Fruit fly (Drosophila melanogaster) whole organism, embryonic: ENCODE data around the gene Doc2.

Experiments used
- Ada2b ChIP-seq: fragments of 200-800 bp; sonication (Bioruptor generic); IDR thresholded peaks from 2 replicates; pipeline ENCODE4 v1.3.6; 2022; ENCODE audit warnings: missing biosample characterization, missing genetic modification characterization
- Asciz ChIP-seq: fragments of 200-800 bp; sonication (Bioruptor generic); optimal IDR thresholded peaks from 2 replicates; lab custom pipeline; 2017; ENCODE audit warnings: missing biosample characterization, mild to moderate bottlenecking, missing genetic modification characterization, missing genetic modification reagents
- B-H2 ChIP-seq: fragments of 200-800 bp; sonication (Bioruptor generic); optimal IDR thresholded peaks from 2 replicates; lab custom pipeline; 2018; ENCODE audit warnings: missing biosample characterization, mild to moderate bottlenecking, missing genetic modification characterization
- CG10654 ChIP-seq: fragments of 200-800 bp; sonication (Bioruptor generic); optimal IDR thresholded peaks from 2 replicates; lab custom pipeline; 2016; ENCODE audit warnings: missing biosample characterization, missing genetic modification characterization
- CG10979 ChIP-seq: fragments of 200-800 bp; sonication (Bioruptor generic); optimal IDR thresholded peaks from 2 replicates; lab custom pipeline; 2018; ENCODE audit warnings: missing biosample characterization, mild to moderate bottlenecking, missing genetic modification characterization, moderate library complexity
- CG11085 ChIP-seq: fragments of 200-800 bp; sonication (Bioruptor generic); IDR thresholded peaks from 2 replicates; pipeline ENCODE4 v1.3.6; 2022; ENCODE audit warnings: missing biosample characterization, missing genetic modification characterization
- CG11093 ChIP-seq: fragments of 200-800 bp; sonication (Bioruptor generic); IDR thresholded peaks from 3 replicates; pipeline ENCODE4 v1.3.6; 2022; ENCODE audit warnings: missing biosample characterization, missing genetic modification characterization
- CG14441 ChIP-seq: fragments of 200-800 bp; sonication (Bioruptor generic); IDR thresholded peaks from 2 replicates; pipeline ENCODE4 v1.3.6; 2022; ENCODE audit warnings: missing biosample characterization, missing genetic modification characterization
- CG14860 ChIP-seq: fragments of 200-800 bp; sonication (Bioruptor generic); IDR thresholded peaks from 3 replicates; pipeline ENCODE4 v1.3.6; 2022; ENCODE audit warnings: missing biosample characterization, missing genetic modification characterization; ENCODE audit not compliant: partially characterized antibody
- CG14965 ChIP-seq: fragments of 200-800 bp; sonication (Bioruptor generic); optimal IDR thresholded peaks from 2 replicates; lab custom pipeline; 2016; ENCODE audit warnings: missing biosample characterization, missing genetic modification characterization, borderline replicate concordance
- CG15696 ChIP-seq: fragments of 200-800 bp; sonication (Bioruptor generic); optimal IDR thresholded peaks from 2 replicates; lab custom pipeline; 2019; ENCODE audit warnings: missing biosample characterization, mild to moderate bottlenecking, missing genetic modification characterization, moderate library complexity
- CG1603 ChIP-seq: fragments of 200-800 bp; sonication (Bioruptor generic); optimal IDR thresholded peaks from 2 replicates; lab custom pipeline; 2019; ENCODE audit warnings: missing biosample characterization, mild to moderate bottlenecking, missing genetic modification characterization, moderate library complexity
- CG17359 ChIP-seq: fragments of 200-800 bp; sonication (Bioruptor generic); optimal IDR thresholded peaks from 3 replicates; lab custom pipeline; 2018; ENCODE audit warnings: missing biosample characterization, mild to moderate bottlenecking, missing genetic modification characterization, moderate library complexity
- CG18619 ChIP-seq: fragments of 200-800 bp; sonication (Bioruptor generic); optimal IDR thresholded peaks from 3 replicates; lab custom pipeline; 2017; ENCODE audit warnings: missing biosample characterization, mild to moderate bottlenecking, missing genetic modification characterization
- CG2712 ChIP-seq: fragments of 200-800 bp; optimal IDR thresholded peaks from 3 replicates; lab custom pipeline; 2019; ENCODE audit warnings: missing biosample characterization, mild to moderate bottlenecking, missing genetic modification characterization, moderate library complexity
- CG4404 ChIP-seq: fragments of 200-800 bp; sonication (Bioruptor generic); IDR thresholded peaks from 2 replicates; pipeline ENCODE4 v1.3.6; 2022; ENCODE audit warnings: missing biosample characterization, missing genetic modification characterization
- CG6854 ChIP-seq: fragments of 200-800 bp; sonication (Bioruptor generic); optimal IDR thresholded peaks from 3 replicates; lab custom pipeline; 2017; ENCODE audit warnings: missing biosample characterization, mild to moderate bottlenecking, missing genetic modification characterization
- CG7556 ChIP-seq: fragments of 200-800 bp; sonication (Bioruptor generic); optimal IDR thresholded peaks from 2 replicates; lab custom pipeline; 2017; ENCODE audit warnings: missing biosample characterization, mild to moderate bottlenecking, missing genetic modification characterization
- CG8924 ChIP-seq: fragments of 200-800 bp; optimal IDR thresholded peaks from 3 replicates; lab custom pipeline; 2019; ENCODE audit warnings: missing biosample characterization, mild to moderate bottlenecking, missing genetic modification characterization, moderate library complexity
- CG9727 ChIP-seq: fragments of 200-800 bp; sonication (Bioruptor generic); optimal IDR thresholded peaks from 3 replicates; lab custom pipeline; 2017; ENCODE audit warnings: missing biosample characterization, mild to moderate bottlenecking, missing genetic modification characterization
- Elba2 ChIP-seq: fragments of 200-800 bp; sonication (Bioruptor generic); optimal IDR thresholded peaks from 3 replicates; lab custom pipeline; 2016; ENCODE audit warnings: missing biosample characterization, missing genetic modification characterization
- H2.0 ChIP-seq: fragments of 200-800 bp; sonication (Bioruptor generic); IDR thresholded peaks from 2 replicates; pipeline ENCODE4 v1.3.6; 2022; ENCODE audit warnings: missing biosample characterization, missing genetic modification characterization
- Hmx ChIP-seq: fragments of 200-800 bp; sonication (Bioruptor generic); optimal IDR thresholded peaks from 2 replicates; lab custom pipeline; 2016; ENCODE audit warnings: missing biosample characterization, missing genetic modification characterization
- Max ChIP-seq: fragments of 200-800 bp; sonication (Bioruptor generic); optimal IDR thresholded peaks from 2 replicates; lab custom pipeline; 2016; ENCODE audit warnings: missing biosample characterization, mild to moderate bottlenecking, missing genetic modification characterization
- NK7.1 ChIP-seq: fragments of 200-800 bp; sonication (Bioruptor generic); optimal IDR thresholded peaks from 3 replicates; lab custom pipeline; 2016; ENCODE audit warnings: missing biosample characterization, missing genetic modification characterization
- Neu2 ChIP-seq: fragments of 200-800 bp; sonication (Bioruptor generic); optimal IDR thresholded peaks from 3 replicates; lab custom pipeline; 2016; ENCODE audit warnings: missing biosample characterization, missing genetic modification characterization, borderline replicate concordance
- TFAM ChIP-seq: fragments of 200-800 bp; sonication (Bioruptor generic); optimal IDR thresholded peaks from 2 replicates; lab custom pipeline; 2017; ENCODE audit warnings: missing biosample characterization, missing genetic modification characterization, inconsistent platforms
- Taf1 ChIP-seq: fragments of 200-800 bp; sonication (Bioruptor generic); IDR thresholded peaks from 2 replicates; pipeline ENCODE4 v1.3.6; 2022; ENCODE audit warnings: missing biosample characterization, missing genetic modification characterization
- Vsx1 ChIP-seq: fragments of 200-800 bp; sonication (Bioruptor generic); optimal IDR thresholded peaks from 2 replicates; lab custom pipeline; 2017; ENCODE audit warnings: missing biosample characterization, mild to moderate bottlenecking, missing genetic modification characterization, missing genetic modification reagents
- Xbp1 ChIP-seq: fragments of 200-800 bp; sonication (Bioruptor generic); optimal IDR thresholded peaks from 3 replicates; lab custom pipeline; 2016; ENCODE audit warnings: missing biosample characterization, mild to moderate bottlenecking, missing genetic modification characterization
- ash1 ChIP-seq: fragments of 200-800 bp; sonication (Bioruptor generic); optimal IDR thresholded peaks from 2 replicates; lab custom pipeline; 2018; ENCODE audit warnings: missing biosample characterization, mild to moderate bottlenecking, missing genetic modification characterization
- chif ChIP-seq, 2 experiments: fragments of 200-800 bp; sonication (Bioruptor generic); optimal IDR thresholded peaks; 3 replicates each; lab custom pipeline; 2016; ENCODE audit warnings: missing biosample characterization in 2 of 2, missing genetic modification characterization in 2 of 2
- chm ChIP-seq: fragments of 200-800 bp; sonication (Bioruptor generic); IDR thresholded peaks from 2 replicates; pipeline ENCODE4 v1.3.6; 2022; ENCODE audit warnings: missing biosample characterization, missing genetic modification characterization
- crp ChIP-seq, 2 experiments: fragments of 200-800 bp; sonication (Bioruptor generic); optimal IDR thresholded peaks; 2 replicates in 1 of 2; 3 replicates in 1 of 2; lab custom pipeline; 2017; ENCODE audit warnings: missing biosample characterization in 2 of 2, missing genetic modification characterization in 2 of 2, mild to moderate bottlenecking in 1 of 2, moderate library complexity in 1 of 2
- cwo ChIP-seq: fragments of 200-800 bp; sonication (Bioruptor generic); optimal IDR thresholded peaks from 3 replicates; lab custom pipeline; 2017; ENCODE audit warnings: missing biosample characterization, missing genetic modification characterization, mild to moderate bottlenecking, moderate library complexity, missing genetic modification reagents
- dan ChIP-seq: fragments of 200-800 bp; sonication (Bioruptor generic); IDR thresholded peaks from 2 replicates; pipeline ENCODE4 v1.3.6; 2022; ENCODE audit warnings: missing biosample characterization, missing genetic modification characterization
- fd3F ChIP-seq: fragments of 200-800 bp; sonication (Bioruptor generic); optimal IDR thresholded peaks from 2 replicates; lab custom pipeline; 2018; ENCODE audit warnings: missing biosample characterization, mild to moderate bottlenecking, missing genetic modification characterization, moderate library complexity
- gce ChIP-seq: fragments of 200-800 bp; sonication (Bioruptor generic); IDR thresholded peaks from 3 replicates; pipeline ENCODE4 v1.3.6; 2022; ENCODE audit warnings: missing biosample characterization, missing genetic modification characterization
- h ChIP-seq: fragments of >200 bp; optimal IDR thresholded peaks from 2 replicates; lab custom pipeline; 2017
- hb ChIP-seq: fragments of 200-800 bp; sonication (Bioruptor generic); IDR thresholded peaks from 3 replicates; pipeline ENCODE4 v1.3.6; 2022; ENCODE audit warnings: missing biosample characterization, missing genetic modification characterization; ENCODE audit not compliant: partially characterized antibody
- ken ChIP-seq: fragments of 200-800 bp; sonication (Bioruptor generic); IDR thresholded peaks from 3 replicates; pipeline ENCODE4 v1.3.6; 2022; ENCODE audit warnings: missing biosample characterization, missing genetic modification characterization
- lilli ChIP-seq: fragments of 200-800 bp; sonication (Bioruptor generic); optimal IDR thresholded peaks from 3 replicates; lab custom pipeline; 2016; ENCODE audit warnings: missing biosample characterization, missing genetic modification characterization
- mirr ChIP-seq: fragments of 200-800 bp; sonication (Bioruptor generic); optimal IDR thresholded peaks from 3 replicates; lab custom pipeline; 2018; ENCODE audit warnings: missing biosample characterization, mild to moderate bottlenecking, missing genetic modification characterization
- odd ChIP-seq: fragments of 200-800 bp; sonication (Bioruptor generic); optimal IDR thresholded peaks from 2 replicates; lab custom pipeline; 2017; ENCODE audit warnings: missing biosample characterization, mild to moderate bottlenecking, missing genetic modification characterization
- pfk ChIP-seq: fragments of 200-800 bp; sonication (Bioruptor generic); optimal IDR thresholded peaks from 2 replicates; lab custom pipeline; 2018; ENCODE audit warnings: missing biosample characterization, mild to moderate bottlenecking, missing genetic modification characterization, moderate library complexity
- pho ChIP-seq: fragments of 200-800 bp; sonication (Bioruptor generic); optimal IDR thresholded peaks from 2 replicates; lab custom pipeline; 2016; ENCODE audit warnings: missing biosample characterization, missing genetic modification characterization
- pum ChIP-seq: fragments of 200-800 bp; sonication (Bioruptor generic); optimal IDR thresholded peaks from 2 replicates; lab custom pipeline; 2016; ENCODE audit warnings: missing biosample characterization, missing genetic modification characterization
- ro ChIP-seq: fragments of 200-800 bp; sonication (Bioruptor generic); IDR thresholded peaks from 2 replicates; pipeline ENCODE4 v1.3.6; 2022; ENCODE audit warnings: missing biosample characterization, missing genetic modification characterization
- slbo ChIP-seq: fragments of 200-800 bp; sonication (Bioruptor generic); IDR thresholded peaks from 2 replicates; pipeline ENCODE4 v1.3.6; 2022; ENCODE audit warnings: missing biosample characterization, missing genetic modification characterization
- unc-4 ChIP-seq: fragments of 200-800 bp; sonication (Bioruptor generic); IDR thresholded peaks from 2 replicates; pipeline ENCODE4 v1.3.6; 2022; ENCODE audit warnings: missing biosample characterization, missing genetic modification characterization; ENCODE audit not compliant: partially characterized antibody

Doc2 gene

dm6 chr3L:8997686-8998239 is 21.3 kb downstream of the Doc2 start, which contains the start of the genes smg and CG5087 (continued):
- TF ChIP-seq CG14965 = no peak
- no peak for TF ChIP-seq Ada2b
- peak; percentile 64 for TF ChIP-seq CG2712 (tag; lab: Kevin White, UChicago)
- peak; percentile 16 for TF ChIP-seq CG10654 (GFP tag; lab: Kevin White, UChicago)
- no peak for TF ChIP-seq CG15696 (tag; lab: Kevin White, UChicago)
- 0 out of 3 replicates have a peak, but pooled peaks have one; percentile 42 for TF ChIP-seq hb (GFP tag; lab: Robert Waterston, UW)
- no peak for TF ChIP-seq Asciz
- TF ChIP-seq ro = no peak
- TF ChIP-seq CG10979 (tag; lab: Kevin White, UChicago) = no peak
- peak; percentile 24 for TF ChIP-seq ash1 (GFP tag; lab: Kevin White, UChicago)
- no peak for TF ChIP-seq Max
- no peak for TF ChIP-seq Hmx (GFP tag; lab: Kevin White, UChicago)
- TF ChIP-seq gce (GFP tag; lab: Robert Waterston, UW) = no peak; the same call in 2 of the 3 replicates
- no peak for TF ChIP-seq CG11093 (GFP tag; lab: Robert Waterston, UW)
- no peak for TF ChIP-seq dan (GFP tag; lab: Robert Waterston, UW)
- no peak for TF ChIP-seq pfk (GFP tag; lab: Kevin White, UChicago)
- peak; percentile 81 for TF ChIP-seq slbo (GFP tag; lab: Robert Waterston, UW)
- TF ChIP-seq CG1603 (tag; lab: Kevin White, UChicago) = peak; percentile 94
- no peak for TF ChIP-seq CG7556
- TF ChIP-seq CG9727 (GFP tag; lab: Kevin White, UChicago) = peak; percentile 40
- peak; percentile 2 for TF ChIP-seq pum (GFP tag; lab: Kevin White, UChicago)
- TF ChIP-seq Taf1 (GFP tag; lab: Robert Waterston, UW) = no peak
- TF ChIP-seq B-H2 (GFP tag; lab: Kevin White, UChicago) = peak; percentile 64
- no peak for TF ChIP-seq mirr (GFP tag; lab: Kevin White, UChicago)
- peak; percentile 51; the same call in 2 of the 3 replicates for TF ChIP-seq CG14860
- no peak for TF ChIP-seq cwo (GFP tag; lab: Kevin White, UChicago)
- no peak for TF ChIP-seq CG4404 (GFP tag; lab: Robert Waterston, UW)
- TF ChIP-seq chif (GFP tag; optimal IDR thresholded peaks at IDR 0.05; lab: Kevin White, UChicago) = peak; percentile 2 to 57
- peak in 1 of 2 experiments; percentile 1 for TF ChIP-seq crp (GFP tag; optimal IDR thresholded peaks at IDR 0.05; lab: Kevin White, UChicago)
- TF ChIP-seq CG11085 = 0 out of 2 replicates have a peak, but pooled peaks have one; percentile 22
- peak; percentile 86 for TF ChIP-seq CG8924 (tag; lab: Kevin White, UChicago)
- no peak for TF ChIP-seq h (lab: Kevin White, UChicago)
- no peak for TF ChIP-seq Neu2 (GFP tag; lab: Kevin White, UChicago)
- TF ChIP-seq fd3F (GFP tag; lab: Kevin White, UChicago) = no peak
- TF ChIP-seq CG14441 = 0 out of 2 replicates have a peak, but pooled peaks have one; percentile 25
- TF ChIP-seq CG18619 (GFP tag; lab: Kevin White, UChicago) = no peak
- peak; percentile 67 for TF ChIP-seq Xbp1 (GFP tag; lab: Kevin White, UChicago)
- TF ChIP-seq pho = peak; percentile 48
- peak; percentile 54 for TF ChIP-seq lilli (GFP tag; lab: Kevin White, UChicago)
- TF ChIP-seq chm (GFP tag; lab: Robert Waterston, UW) = 0 out of 2 replicates have a peak, but pooled peaks have one; percentile 24
- TF ChIP-seq NK7.1 = no peak
- peak; percentile 70 for TF ChIP-seq ken (GFP tag; lab: Robert Waterston, UW)
- TF ChIP-seq H2.0 (GFP tag; lab: Robert Waterston, UW) = no peak
- TF ChIP-seq TFAM = no peak
- peak; percentile 64 for TF ChIP-seq Vsx1 (GFP tag; lab: Kevin White, UChicago)
- TF ChIP-seq Elba2 (GFP tag; lab: Kevin White, UChicago) = peak; percentile 100
- peak; percentile 67 for TF ChIP-seq unc-4 (GFP tag; lab: Robert Waterston, UW)
- peak; percentile 40 for TF ChIP-seq CG6854 (GFP tag; lab: Kevin White, UChicago)
- no peak for TF ChIP-seq odd
- TF ChIP-seq CG17359 (tag; lab: Kevin White, UChicago) = no peak
